Worm (Caenorhabditis elegans) whole organism, L3 larva: ENCODE results near the gene wago-4.
A peak's percentile ranks its signal among the peaks of the same experiment; 100 is the strongest.

Source experiments
- ZK546.5 ChIP-seq: sonication (generic microtip); optimal IDR thresholded peaks from 2 replicates; lab custom pipeline; 2017; ENCODE audit warnings: missing biosample characterization, missing genetic modification characterization
- aly-2 ChIP-seq: fragments of 150-350 bp; optimal IDR thresholded peaks from 2 replicates; lab custom pipeline; 2014; ENCODE audit warnings: missing biosample characterization, missing genetic modification characterization
- ama-1 ChIP-seq: fragments of 150-350 bp; optimal IDR thresholded peaks from 2 replicates; lab custom pipeline; 2018
- ceh-16 ChIP-seq: sonication (generic microtip); optimal IDR thresholded peaks from 2 replicates; lab custom pipeline; 2017; ENCODE audit warnings: missing biosample characterization, missing genetic modification characterization
- ceh-28 ChIP-seq: fragments of 150-350 bp; optimal IDR thresholded peaks from 2 replicates; lab custom pipeline; 2014; ENCODE audit warnings: missing biosample characterization, missing genetic modification reagents, missing genetic modification characterization
- ceh-82 ChIP-seq: fragments of 150-350 bp; optimal IDR thresholded peaks from 2 replicates; lab custom pipeline; 2014; ENCODE audit warnings: missing biosample characterization, missing genetic modification characterization
- ceh-9 ChIP-seq: sonication (generic microtip); optimal IDR thresholded peaks from 2 replicates; lab custom pipeline; 2018; ENCODE audit warnings: missing biosample characterization, missing genetic modification characterization
- egl-27 ChIP-seq: sonication (generic microtip); optimal IDR thresholded peaks from 4 replicates; lab custom pipeline; 2017; ENCODE audit warnings: missing biosample characterization, missing genetic modification reagents, missing genetic modification characterization
- egl-5 ChIP-seq: fragments of 150-350 bp; optimal IDR thresholded peaks from 2 replicates; lab custom pipeline; 2017; ENCODE audit warnings: missing biosample characterization, missing genetic modification reagents, missing genetic modification characterization, inconsistent platforms
- elt-2 ChIP-seq: sonication (generic microtip); optimal IDR thresholded peaks from 2 replicates; lab custom pipeline; 2016; ENCODE audit warnings: missing genetic modification reagents, mild to moderate bottlenecking, missing genetic modification characterization, missing compliant biosample characterization
- elt-3 ChIP-seq, 3 experiments: fragments of 150-350 bp in 1 of 3; sonication (generic microtip) in 2 of 3; optimal IDR thresholded peaks; 2 replicates in 2 of 3; 4 replicates in 1 of 3; lab custom pipeline; 2014 to 2017; ENCODE audit warnings: missing biosample characterization in 3 of 3, missing genetic modification characterization in 3 of 3
- eor-1 ChIP-seq, 2 experiments: fragments of 150-350 bp; optimal IDR thresholded peaks; 2 replicates each; lab custom pipeline; 2014 to 2018; ENCODE audit warnings: missing biosample characterization in 2 of 2, missing genetic modification characterization in 2 of 2
- fkh-10 ChIP-seq: sonication (generic microtip); optimal IDR thresholded peaks from 2 replicates; lab custom pipeline; 2017; ENCODE audit warnings: missing biosample characterization, missing genetic modification reagents, missing genetic modification characterization
- fkh-2 ChIP-seq: fragments of 150-350 bp; optimal IDR thresholded peaks from 2 replicates; lab custom pipeline; 2014; ENCODE audit warnings: missing biosample characterization, missing genetic modification reagents, missing genetic modification characterization
- hmg-11 ChIP-seq: sonication (generic microtip); optimal IDR thresholded peaks from 2 replicates; lab custom pipeline; 2016; ENCODE audit warnings: missing genetic modification characterization, missing compliant biosample characterization
- jun-1 ChIP-seq: fragments of 150-350 bp; optimal IDR thresholded peaks from 2 replicates; lab custom pipeline; 2014; ENCODE audit warnings: missing biosample characterization, missing genetic modification reagents, missing genetic modification characterization
- lsy-12 ChIP-seq: sonication (generic microtip); optimal IDR thresholded peaks from 2 replicates; lab custom pipeline; 2016; ENCODE audit warnings: mild to moderate bottlenecking, missing genetic modification characterization, missing compliant biosample characterization
- mdl-1 ChIP-seq: fragments of 150-350 bp; optimal IDR thresholded peaks from 2 replicates; lab custom pipeline; 2014; ENCODE audit warnings: missing biosample characterization, missing genetic modification characterization
- mml-1 ChIP-seq: fragments of 150-350 bp; sonication (generic microtip); optimal IDR thresholded peaks from 3 replicates; lab custom pipeline; 2014; ENCODE audit warnings: missing biosample characterization, missing genetic modification characterization
- nfya-1 ChIP-seq: sonication (generic microtip); optimal IDR thresholded peaks from 2 replicates; lab custom pipeline; 2017; ENCODE audit warnings: missing genetic modification characterization, mild to moderate bottlenecking, missing compliant biosample characterization, antibody characterized with exemption, moderate library complexity; ENCODE audit not compliant: insufficient read depth
- nhr-11 ChIP-seq: fragments of 150-350 bp; optimal IDR thresholded peaks from 2 replicates; lab custom pipeline; 2014; ENCODE audit warnings: missing biosample characterization, missing genetic modification characterization
- nhr-12 ChIP-seq: fragments of 150-350 bp; optimal IDR thresholded peaks from 2 replicates; lab custom pipeline; 2014; ENCODE audit warnings: missing biosample characterization, missing genetic modification characterization
- nhr-237 ChIP-seq: fragments of 150-350 bp; optimal IDR thresholded peaks from 2 replicates; lab custom pipeline; 2014; ENCODE audit warnings: missing biosample characterization, missing genetic modification characterization
- nhr-43 ChIP-seq: sonication (generic microtip); optimal IDR thresholded peaks from 2 replicates; lab custom pipeline; 2016; ENCODE audit warnings: mild to moderate bottlenecking, missing genetic modification characterization, missing compliant biosample characterization; ENCODE audit not compliant: poor library complexity, severe bottlenecking
- nhr-67 ChIP-seq: fragments of 150-350 bp; optimal IDR thresholded peaks from 2 replicates; lab custom pipeline; 2014; ENCODE audit warnings: missing biosample characterization, missing genetic modification characterization
- nhr-76 ChIP-seq: fragments of 150-350 bp; sonication (generic microtip); optimal IDR thresholded peaks from 5 replicates; lab custom pipeline; 2014; ENCODE audit warnings: missing biosample characterization, missing genetic modification characterization
- nhr-77 ChIP-seq: fragments of 150-350 bp; optimal IDR thresholded peaks from 2 replicates; lab custom pipeline; 2014; ENCODE audit warnings: missing biosample characterization, missing genetic modification characterization
- pha-4 ChIP-seq: fragments of 150-350 bp; optimal IDR thresholded peaks from 2 replicates; lab custom pipeline; 2014; ENCODE audit warnings: missing biosample characterization, missing genetic modification reagents, missing genetic modification characterization
- pqm-1 ChIP-seq: fragments of 150-350 bp; optimal IDR thresholded peaks from 2 replicates; lab custom pipeline; 2017; ENCODE audit warnings: missing biosample characterization, missing genetic modification characterization, inconsistent platforms
- sea-2 ChIP-seq: fragments of 150-350 bp; sonication (generic microtip); optimal IDR thresholded peaks from 4 replicates; lab custom pipeline; 2014; ENCODE audit warnings: missing biosample characterization, missing genetic modification reagents, missing genetic modification characterization
- skn-1 ChIP-seq: fragments of 150-350 bp; optimal IDR thresholded peaks from 2 replicates; lab custom pipeline; 2014; ENCODE audit warnings: missing biosample characterization, missing genetic modification characterization
- unc-62 ChIP-seq: fragments of 150-350 bp; sonication (generic microtip); optimal IDR thresholded peaks from 4 replicates; lab custom pipeline; 2014; ENCODE audit warnings: missing biosample characterization, missing genetic modification reagents, missing genetic modification characterization
- zag-1 ChIP-seq: fragments of 150-350 bp; optimal IDR thresholded peaks from 2 replicates; lab custom pipeline; 2014; ENCODE audit warnings: missing biosample characterization, missing genetic modification characterization
- ztf-11 ChIP-seq: fragments of 150-350 bp; optimal IDR thresholded peaks from 2 replicates; lab custom pipeline; 2014; ENCODE audit warnings: missing biosample characterization, missing genetic modification characterization
- ztf-4 ChIP-seq: fragments of 150-350 bp; optimal IDR thresholded peaks from 2 replicates; lab custom pipeline; 2014; ENCODE audit warnings: missing biosample characterization, missing genetic modification characterization

The wago-4 gene

ce11 chrII:12897942-12898341 lies 21.4 kb upstream of the wago-4 start, which contains the start of gene clec-64:
Gene clec-64 (plus strand): TSS chrII:12898242.
- TF ChIP-seq zag-1 (no peak), nhr-77 (tag; lab: Kevin White, UChicago) (no peak), fkh-2 (tag; lab: Kevin White, UChicago) (no peak), mdl-1 (no peak), elt-2 (peak; percentile 31), egl-5 (no peak), egl-27 (tag; lab: Kevin White, UChicago) (no peak), nhr-67 (tag; lab: Kevin White, UChicago) (no peak), nhr-12 (tag; lab: Kevin White, UChicago) (no peak)
- TF ChIP-seq, all 47 proteins: peak for 1

- TF ChIP-seq elt-3 (tag; optimal IDR thresholded peaks at IDR 0.05; lab: Kevin White, UChicago) (no peak), unc-62 (GFP tag; lab: Kevin White, UChicago) (no peak), ceh-82 (tag; lab: Kevin White, UChicago) (no peak), pha-4 (tag; lab: Kevin White, UChicago) (peak; percentile 11), ZK546.5 (no peak), zag-1 (no peak), elt-2 (peak; percentile 36), fkh-2 (tag; lab: Kevin White, UChicago) (no peak), pqm-1 (peak; percentile 2)
These were observed 18.3 kb upstream of the wago-4 start, which contains the start of gene clec-65 for ce11 chrII:12901025-12901424. Gene clec-65 (plus strand): TSS chrII:12901325.

DNA sequence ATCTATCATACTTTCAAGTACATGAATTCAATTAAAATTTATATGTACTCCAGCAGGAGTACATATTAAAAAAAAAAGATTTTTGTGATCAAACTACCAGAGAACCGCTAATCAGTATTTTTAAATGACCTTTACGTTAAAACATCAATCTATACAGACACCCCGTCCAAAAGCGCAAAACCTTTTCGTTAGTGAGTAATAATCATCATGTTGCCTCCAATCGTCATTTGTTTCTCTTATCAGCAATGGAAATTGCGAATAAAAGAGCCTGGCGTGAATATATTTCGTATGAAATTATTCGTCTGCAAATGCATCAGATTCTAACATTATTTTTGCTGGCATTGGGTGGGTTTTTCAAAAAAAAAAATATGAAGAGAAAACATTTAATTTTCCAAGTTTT lies 15.2 kb upstream of the wago-4 start, which contains the start of gene clec-66:
clec-66 (plus strand) TSS at position 225 of the 400 bp plus-strand sequence.
- TF ChIP-seq elt-2 (peak; percentile 27), pqm-1 (peak; percentile 18), nhr-237 (tag; lab: Kevin White, UChicago) (no peak)

DNA sequence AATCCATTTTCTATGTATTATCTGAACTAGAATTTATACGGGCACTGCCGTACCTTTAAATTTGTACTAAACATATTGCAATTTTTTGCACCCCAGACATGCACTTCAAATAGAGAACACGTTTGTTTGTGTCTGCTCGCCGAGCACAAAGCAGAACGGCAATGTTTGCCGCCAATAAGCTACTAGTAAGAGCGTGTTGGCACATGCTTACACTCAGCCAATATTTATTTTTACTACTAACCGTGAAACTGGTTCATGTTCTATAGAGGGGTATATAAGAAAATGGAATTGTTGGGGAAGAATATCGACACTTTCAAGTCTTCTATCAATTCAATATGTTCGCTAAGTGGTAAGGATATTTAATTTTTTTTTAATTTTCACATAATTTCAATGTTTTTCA lies 12.3 kb upstream of the wago-4 start, which contains the start of gene nspb-11:
nspb-11 (plus strand) TSS at position 301 of the 400 bp plus-strand sequence.
- TF ChIP-seq ztf-11 (tag; lab: Kevin White, UChicago) (no peak), sea-2 (no peak), ama-1 (lab: Kevin White, UChicago) (no peak), egl-27 (tag; lab: Kevin White, UChicago) (no peak), lsy-12 (no peak), fkh-10 (no peak), hmg-11 (no peak), egl-5 (no peak), fkh-2 (tag; lab: Kevin White, UChicago) (no peak), ceh-28 (tag; lab: Kevin White, UChicago) (no peak), nhr-76 (tag; lab: Kevin White, UChicago) (no peak), ceh-16 (no peak), ceh-82 (tag; lab: Kevin White, UChicago) (no peak), mml-1 (tag; lab: Kevin White, UChicago) (no peak), ZK546.5 (no peak), ztf-4 (tag; lab: Kevin White, UChicago) (no peak)

ce11 chrII:12908779-12909178 lies 10.6 kb upstream of the wago-4 start, which contains the start of gene ddn-2:
Gene ddn-2 (plus strand): TSS chrII:12909079.
- no peak for TF ChIP-seq skn-1 (tag; lab: Kevin White, UChicago)
- TF ChIP-seq ceh-82 (tag; lab: Kevin White, UChicago), result no peak
- no peak for TF ChIP-seq nhr-11 (tag; lab: Kevin White, UChicago)
- TF ChIP-seq unc-62 (GFP tag; lab: Kevin White, UChicago), result no peak
- TF ChIP-seq ceh-9 (tag; lab: Kevin White, UChicago), result no peak
- no peak for TF ChIP-seq ama-1 (lab: Kevin White, UChicago)
- no peak for TF ChIP-seq ZK546.5
- TF ChIP-seq aly-2, result no peak
- no peak for TF ChIP-seq nfya-1 (tag; lab: Kevin White, UChicago)
- no peak for TF ChIP-seq elt-2
- no peak for TF ChIP-seq jun-1 (tag; lab: Kevin White, UChicago)
- no peak for TF ChIP-seq ceh-16
- TF ChIP-seq nhr-43, result no peak
- no peak for TF ChIP-seq pha-4 (tag; lab: Kevin White, UChicago)
- TF ChIP-seq nhr-12 (tag; lab: Kevin White, UChicago), result no peak
- TF ChIP-seq eor-1 (tag; optimal IDR thresholded peaks at IDR 0.05; lab: Kevin White, UChicago), result no peak
- no peak for TF ChIP-seq elt-3 (tag; optimal IDR thresholded peaks at IDR 0.05; lab: Kevin White, UChicago)
- TF ChIP-seq, all 47 proteins: peak for 0
